Worm (Caenorhabditis elegans) whole organism, L1 larva: ENCODE measurements around the gene ceh-53.
A peak's percentile ranks its signal among the peaks of the same experiment; 100 is the strongest.

ENCODE experiments used
- F16B12.6 ChIP-seq: fragments of 150-350 bp; optimal IDR thresholded peaks from 2 replicates; lab custom pipeline; 2014; ENCODE audit warnings: missing biosample characterization, missing genetic modification characterization
- aha-1 ChIP-seq: fragments of 150-350 bp; optimal IDR thresholded peaks from 2 replicates; lab custom pipeline; 2014; ENCODE audit warnings: missing biosample characterization, missing genetic modification characterization
- blmp-1 ChIP-seq: fragments of 150-350 bp; optimal IDR thresholded peaks from 2 replicates; lab custom pipeline; 2014; ENCODE audit warnings: missing biosample characterization, missing genetic modification characterization
- ceh-8 ChIP-seq: fragments of 200-800 bp; sonication (Bioruptor generic); optimal IDR thresholded peaks from 2 replicates; lab custom pipeline; 2018; ENCODE audit warnings: mild to moderate bottlenecking, missing genetic modification characterization, moderate library complexity, missing compliant biosample characterization
- ceh-82 ChIP-seq, 3 experiments: fragments of 150-350 bp in 1 of 3; sonication (generic microtip) in 2 of 3; optimal IDR thresholded peaks; 2 replicates each; lab custom pipeline; 2014 to 2017; ENCODE audit warnings: missing biosample characterization in 3 of 3, missing genetic modification characterization in 3 of 3
- ceh-88 ChIP-seq: fragments of 200-800 bp; sonication (Bioruptor generic); IDR thresholded peaks from 2 replicates; pipeline ENCODE4 v1.3.6; 2022; ENCODE audit warnings: missing genetic modification characterization, missing compliant biosample characterization
- efl-1 ChIP-seq, 4 experiments: fragments of 150-350 bp; optimal IDR thresholded peaks in 3 of 4; peaks in 1 of 4; 1 replicate in 1 of 4; 2 replicates in 3 of 4; lab custom pipeline; 2014; ENCODE audit warnings: missing biosample characterization in 2 of 4, missing genetic modification characterization in 2 of 4, missing genetic modification reagents in 2 of 4
- efl-3 ChIP-seq: fragments of 200-800 bp; sonication (Bioruptor generic); optimal IDR thresholded peaks from 2 replicates; lab custom pipeline; 2018; ENCODE audit warnings: mild to moderate bottlenecking, missing genetic modification characterization, missing compliant biosample characterization
- elt-3 ChIP-seq, 6 experiments: fragments of 150-350 bp in 1 of 6; sonication (generic microtip); optimal IDR thresholded peaks; 2 replicates each; lab custom pipeline; 2017 to 2018; ENCODE audit warnings: missing biosample characterization in 6 of 6, missing genetic modification characterization in 6 of 6, inconsistent platforms in 1 of 6
- fkh-10 ChIP-seq: sonication (generic microtip); optimal IDR thresholded peaks from 2 replicates; lab custom pipeline; 2017; ENCODE audit warnings: missing biosample characterization, missing genetic modification reagents, missing genetic modification characterization
- fkh-8 ChIP-seq: sonication (generic microtip); optimal IDR thresholded peaks from 2 replicates; lab custom pipeline; 2016; ENCODE audit warnings: mild to moderate bottlenecking, missing genetic modification characterization, missing compliant biosample characterization
- hlh-17 ChIP-seq: fragments of 200-800 bp; sonication (Bioruptor generic); optimal IDR thresholded peaks from 2 replicates; lab custom pipeline; 2018; ENCODE audit warnings: missing genetic modification characterization, mild to moderate bottlenecking, missing compliant biosample characterization, moderate library complexity, borderline replicate concordance
- hlh-4 ChIP-seq: sonication (generic microtip); optimal IDR thresholded peaks from 2 replicates; lab custom pipeline; 2016; ENCODE audit warnings: mild to moderate bottlenecking, missing genetic modification characterization, missing compliant biosample characterization
- hpl-2 ChIP-seq: fragments of 150-350 bp; optimal IDR thresholded peaks from 2 replicates; lab custom pipeline; 2014; ENCODE audit warnings: missing biosample characterization, missing genetic modification reagents, missing genetic modification characterization
- lir-3 ChIP-seq: sonication (generic microtip); optimal IDR thresholded peaks from 2 replicates; lab custom pipeline; 2016; ENCODE audit warnings: mild to moderate bottlenecking, missing genetic modification characterization, moderate library complexity, missing compliant biosample characterization; ENCODE audit not compliant: poor library complexity
- mep-1 ChIP-seq: fragments of 150-350 bp; optimal IDR thresholded peaks from 2 replicates; lab custom pipeline; 2014; ENCODE audit warnings: missing biosample characterization, missing genetic modification characterization
- nhr-11 ChIP-seq: fragments of 150-350 bp; optimal IDR thresholded peaks from 2 replicates; lab custom pipeline; 2014; ENCODE audit warnings: missing biosample characterization, missing genetic modification characterization
- nhr-19 ChIP-seq: fragments of 200-800 bp; sonication (Bioruptor generic); conservative IDR thresholded peaks from 2 replicates; pipeline ENCODE4 v1.3.6; 2022; ENCODE audit warnings: missing genetic modification characterization, missing compliant biosample characterization
- nhr-20 ChIP-seq: sonication (generic microtip); optimal IDR thresholded peaks from 2 replicates; lab custom pipeline; 2016; ENCODE audit warnings: mild to moderate bottlenecking, missing genetic modification characterization, missing compliant biosample characterization
- nhr-47 ChIP-seq: sonication (generic microtip); optimal IDR thresholded peaks from 2 replicates; lab custom pipeline; 2016; ENCODE audit warnings: mild to moderate bottlenecking, missing genetic modification characterization, moderate library complexity, missing compliant biosample characterization
- nhr-71 ChIP-seq: sonication (generic microtip); optimal IDR thresholded peaks from 2 replicates; lab custom pipeline; 2016; ENCODE audit warnings: mild to moderate bottlenecking, missing genetic modification characterization, moderate library complexity, missing compliant biosample characterization
- pax-3 ChIP-seq: fragments of 200-800 bp; sonication (Bioruptor generic); optimal IDR thresholded peaks from 2 replicates; lab custom pipeline; 2018; ENCODE audit warnings: mild to moderate bottlenecking, missing genetic modification characterization, moderate library complexity, missing compliant biosample characterization
- pqm-1 ChIP-seq: sonication (generic microtip); optimal IDR thresholded peaks from 3 replicates; lab custom pipeline; 2017; ENCODE audit warnings: missing biosample characterization, missing genetic modification characterization
- snpc-4 ChIP-seq: fragments of 150-350 bp; optimal IDR thresholded peaks from 2 replicates; lab custom pipeline; 2014; ENCODE audit warnings: missing biosample characterization, missing genetic modification characterization
- snu-23 ChIP-seq: sonication (generic microtip); optimal IDR thresholded peaks from 2 replicates; lab custom pipeline; 2016; ENCODE audit warnings: missing genetic modification characterization, missing compliant biosample characterization
- sox-4 ChIP-seq: sonication (generic microtip); optimal IDR thresholded peaks from 2 replicates; lab custom pipeline; 2016; ENCODE audit warnings: missing genetic modification characterization, missing compliant biosample characterization
- sptf-1 ChIP-seq: fragments of 150-350 bp; optimal IDR thresholded peaks from 2 replicates; lab custom pipeline; 2014; ENCODE audit warnings: missing biosample characterization, missing genetic modification characterization
- swsn-7 ChIP-seq: sonication (generic microtip); optimal IDR thresholded peaks from 2 replicates; lab custom pipeline; 2016; ENCODE audit warnings: missing genetic modification characterization, missing compliant biosample characterization
- tbx-2 ChIP-seq: sonication (generic microtip); optimal IDR thresholded peaks from 2 replicates; lab custom pipeline; 2016; ENCODE audit warnings: missing genetic modification characterization, missing compliant biosample characterization
- vab-15 ChIP-seq: sonication (generic microtip); optimal IDR thresholded peaks from 2 replicates; lab custom pipeline; 2017; ENCODE audit warnings: missing genotype, mild to moderate bottlenecking, missing genetic modification characterization, missing compliant biosample characterization
- xbp-1 ChIP-seq: sonication (generic microtip); optimal IDR thresholded peaks from 2 replicates; lab custom pipeline; 2016; ENCODE audit warnings: missing genetic modification characterization, missing compliant biosample characterization
- zag-1 ChIP-seq: fragments of 150-350 bp; optimal IDR thresholded peaks from 2 replicates; lab custom pipeline; 2014; ENCODE audit warnings: missing biosample characterization, missing genetic modification characterization
- zip-4 ChIP-seq: fragments of 200-800 bp; sonication (Bioruptor generic); optimal IDR thresholded peaks from 2 replicates; lab custom pipeline; 2018; ENCODE audit warnings: mild to moderate bottlenecking, missing genetic modification characterization, moderate library complexity, missing compliant biosample characterization
- ztf-4 ChIP-seq: fragments of 150-350 bp; optimal IDR thresholded peaks from 2 replicates; lab custom pipeline; 2014; ENCODE audit warnings: missing biosample characterization, missing genetic modification characterization

Gene ceh-53

ce11 chrIV:3482195-3482959, 15.6 kb upstream of the ceh-53 start, which contains the start of gene srz-82:
Gene srz-82 (plus strand): TSS chrIV:3482895.
- no peak for TF ChIP-seq tbx-2 (tag; lab: Kevin White, UChicago)
- TF ChIP-seq nhr-71 (tag; lab: Kevin White, UChicago) = no peak
- TF ChIP-seq hlh-4 (tag; lab: Kevin White, UChicago) = peak; percentile 99
- no peak for TF ChIP-seq nhr-11
- TF ChIP-seq elt-3 (tag; optimal IDR thresholded peaks at IDR 0.05; lab: Kevin White, UChicago) = no peak
- no peak for TF ChIP-seq F16B12.6 (tag; lab: Kevin White, UChicago)
- no peak for TF ChIP-seq pqm-1 (tag; lab: Kevin White, UChicago)
- TF ChIP-seq zag-1 (tag; lab: Kevin White, UChicago) = no peak
- TF ChIP-seq zip-4 = no peak
- TF ChIP-seq fkh-8 (tag; lab: Kevin White, UChicago) = peak; percentile 32
- no peak for TF ChIP-seq hlh-17 (GFP tag; lab: Kevin White, UChicago)
- no peak for TF ChIP-seq nhr-47
- TF ChIP-seq ceh-82 (tag; optimal IDR thresholded peaks at IDR 0.05; lab: Kevin White, UChicago) = no peak
- TF ChIP-seq fkh-10 (GFP tag; lab: Kevin White, UChicago) = no peak
- no peak for TF ChIP-seq efl-1 (optimal IDR thresholded peaks at IDR 0.05; lab: Kevin White, UChicago)
- peak in 1 of 2 experiments; percentile 15 for TF ChIP-seq efl-1 (GFP tag; optimal IDR thresholded peaks at IDR 0.05 in 1 of 2; lab: Kevin White, UChicago)
- no peak for TF ChIP-seq nhr-20
- TF ChIP-seq ztf-4 (tag; lab: Kevin White, UChicago) = no peak
- no peak for TF ChIP-seq xbp-1 (tag; lab: Kevin White, UChicago)
- TF ChIP-seq swsn-7 (tag; lab: Kevin White, UChicago) = no peak
- no peak for TF ChIP-seq efl-3 (GFP tag; lab: Kevin White, UChicago)
- TF ChIP-seq sox-4 (tag; lab: Kevin White, UChicago) = no peak
- TF ChIP-seq pax-3 (tag; lab: Kevin White, UChicago) = no peak
- TF ChIP-seq nhr-19 (GFP tag; lab: Robert Waterston, UW) = no peak
- no peak for TF ChIP-seq mep-1 (tag; lab: Kevin White, UChicago)
- TF ChIP-seq ceh-88 = no peak
- TF ChIP-seq lir-3 = no peak
- TF ChIP-seq hpl-2 (GFP tag; lab: Kevin White, UChicago) = no peak

- TF ChIP-seq fkh-8 (tag; lab: Kevin White, UChicago) (no peak), efl-1 (optimal IDR thresholded peaks at IDR 0.05; lab: Kevin White, UChicago) (no peak), efl-1 (GFP tag; optimal IDR thresholded peaks at IDR 0.05 in 1 of 2; lab: Kevin White, UChicago) (peak in 1 of 2 experiments; percentile 32)
Observed at ce11 chrIV:3491477-3491876, 6.5 kb upstream of the ceh-53 start, which contains the start of gene srz-78. Gene srz-78 (plus strand): TSS chrIV:3491777.

ce11 chrIV:3493310-3493709, 4.7 kb upstream of the ceh-53 start, which contains the start of gene srz-79:
Gene srz-79 (plus strand): TSS chrIV:3493610.
- TF ChIP-seq snpc-4 (tag; lab: Kevin White, UChicago) (no peak), hlh-4 (tag; lab: Kevin White, UChicago) (peak; percentile 41), hpl-2 (GFP tag; lab: Kevin White, UChicago) (no peak)
- TF ChIP-seq, all 84 proteins: peak for 1

- no peak for TF ChIP-seq blmp-1 (tag; lab: Kevin White, UChicago)
- no peak for TF ChIP-seq sptf-1 (tag; lab: Kevin White, UChicago)
- no peak for TF ChIP-seq hlh-17 (GFP tag; lab: Kevin White, UChicago)
- TF ChIP-seq ztf-4 (tag; lab: Kevin White, UChicago) = no peak
- no peak for TF ChIP-seq efl-1 (optimal IDR thresholded peaks at IDR 0.05; lab: Kevin White, UChicago)
- no peak for TF ChIP-seq efl-1 (GFP tag; optimal IDR thresholded peaks at IDR 0.05 in 1 of 2; lab: Kevin White, UChicago)
- no peak for TF ChIP-seq vab-15
- no peak for TF ChIP-seq snu-23
- TF ChIP-seq pqm-1 (tag; lab: Kevin White, UChicago) = no peak
- TF ChIP-seq ceh-8 (GFP tag; lab: Kevin White, UChicago) = no peak
- TF ChIP-seq aha-1 (tag; lab: Kevin White, UChicago) = no peak
Observed at ce11 chrIV:3496358-3496757, 1.7 kb upstream of the ceh-53 start, which contains the start of gene C09G12.17. Gene C09G12.17 (minus strand): TSS chrIV:3496458.
